Fruit fly (Drosophila melanogaster) whole organism, larva: ENCODE measurements around the gene Mabi.

ENCODE experiments used
- noc ChIP-seq: fragments of 200-800 bp; sonication (Bioruptor generic); optimal IDR thresholded peaks from 3 replicates; lab custom pipeline; 2019; ENCODE audit warnings: missing biosample characterization, mild to moderate bottlenecking, missing genetic modification characterization, moderate library complexity

The Mabi gene

DNA sequence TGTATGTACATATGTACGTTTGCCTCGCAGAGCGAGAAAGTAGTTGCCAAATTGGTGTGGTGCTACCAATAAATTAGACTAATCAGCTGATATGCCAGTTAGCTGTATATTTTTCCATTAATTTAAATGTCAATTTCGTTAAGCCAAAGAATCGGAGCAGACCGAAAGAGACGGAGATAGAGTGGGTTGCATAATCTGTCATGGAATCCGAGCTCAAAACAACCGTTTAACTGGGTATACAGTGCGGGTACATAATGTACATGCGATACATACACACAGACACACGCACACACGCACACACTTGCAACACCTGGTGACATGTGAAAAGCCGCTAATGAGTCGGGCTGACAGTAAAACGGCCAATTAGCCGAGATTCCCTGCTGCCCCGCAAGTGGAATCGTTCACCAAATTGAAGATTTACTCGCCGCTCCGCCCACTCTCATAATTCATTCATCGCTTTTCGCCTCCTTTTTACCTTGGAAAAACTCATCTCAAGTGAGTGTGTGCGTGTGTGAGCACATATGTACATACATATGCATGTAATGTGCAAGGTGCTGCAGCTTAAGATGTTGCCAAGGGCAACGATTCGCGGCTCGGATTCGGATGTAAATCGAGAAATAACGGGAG lies 43.3 kb downstream of the Mabi start:
- TF ChIP-seq noc (tag; lab: Kevin White, UChicago), result no peak

DNA sequence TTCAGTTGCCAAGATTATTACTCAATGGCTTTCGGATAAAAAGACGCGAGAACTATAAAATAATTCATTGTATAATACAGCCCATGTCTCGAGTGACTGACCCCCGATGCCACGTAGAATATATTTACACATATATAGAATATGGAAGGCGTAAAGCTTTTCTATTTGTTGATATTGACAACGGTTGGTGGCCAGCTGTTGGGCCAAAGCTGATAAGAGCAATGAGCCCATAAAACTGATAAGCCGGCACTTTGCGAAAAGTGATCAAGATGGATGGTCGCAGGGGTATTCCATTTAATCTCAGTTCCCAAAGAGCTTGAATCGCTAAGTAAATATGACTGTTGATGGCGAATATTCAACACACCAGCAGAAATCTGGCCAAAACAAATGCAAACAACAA lies 43.9 kb downstream of the Mabi start:
- TF ChIP-seq noc (tag; lab: Kevin White, UChicago), result peak; percentile 93
